Worm (Caenorhabditis elegans) whole organism, early embryonic: Measurements from ENCODE around the gene clec-55.

Source experiments
- B0310.2 ChIP-seq: sonication (generic microtip); optimal IDR thresholded peaks from 2 replicates; lab custom pipeline; 2016; ENCODE audit warnings: mild to moderate bottlenecking, missing genetic modification characterization, missing compliant biosample characterization
- F13C5.2 ChIP-seq: sonication (generic microtip); optimal IDR thresholded peaks from 2 replicates; lab custom pipeline; 2017; ENCODE audit warnings: mild to moderate bottlenecking, missing genetic modification characterization, inconsistent platforms, missing compliant biosample characterization
- aly-1 ChIP-seq: sonication (generic microtip); optimal IDR thresholded peaks from 2 replicates; lab custom pipeline; 2016; ENCODE audit warnings: missing genetic modification characterization, missing compliant biosample characterization
- ama-1 ChIP-seq: fragments of 150-350 bp; optimal IDR thresholded peaks from 2 replicates; lab custom pipeline; 2014
- ceh-13 ChIP-seq: fragments of 200-800 bp; sonication (Bioruptor generic); optimal IDR thresholded peaks from 2 replicates; lab custom pipeline; 2018; ENCODE audit warnings: mild to moderate bottlenecking, missing genetic modification characterization, missing compliant biosample characterization
- ceh-36 ChIP-seq: sonication (generic microtip); optimal IDR thresholded peaks from 2 replicates; lab custom pipeline; 2016; ENCODE audit warnings: missing genetic modification characterization, inconsistent platforms, missing compliant biosample characterization
- ets-7 ChIP-seq: sonication (generic microtip); optimal IDR thresholded peaks from 2 replicates; lab custom pipeline; 2016; ENCODE audit warnings: missing genotype, missing genetic modification characterization, missing compliant biosample characterization
- flt-1 ChIP-seq: fragments of 200-800 bp; sonication (Bioruptor generic); IDR thresholded peaks from 2 replicates; pipeline ENCODE4 v1.3.6; 2022; ENCODE audit warnings: missing genetic modification characterization, missing compliant biosample characterization
- hmbx-1 ChIP-seq: sonication (generic microtip); optimal IDR thresholded peaks from 2 replicates; lab custom pipeline; 2016; ENCODE audit warnings: mild to moderate bottlenecking, missing genetic modification characterization, missing compliant biosample characterization
- hmg-4 ChIP-seq: fragments of 200-800 bp; sonication (Bioruptor generic); optimal IDR thresholded peaks from 2 replicates; lab custom pipeline; 2018; ENCODE audit warnings: mild to moderate bottlenecking, missing genetic modification characterization, missing compliant biosample characterization
- hnd-1 ChIP-seq: sonication (generic microtip); optimal IDR thresholded peaks from 2 replicates; lab custom pipeline; 2016; ENCODE audit warnings: missing genetic modification characterization, missing compliant biosample characterization
- pes-1 ChIP-seq: fragments of 200-800 bp; sonication (Bioruptor generic); IDR thresholded peaks from 2 replicates; pipeline ENCODE4 v1.3.6; 2022; ENCODE audit warnings: missing genetic modification reagents, missing genetic modification characterization, missing compliant biosample characterization
- scrt-1 ChIP-seq: fragments of 200-800 bp; sonication (Bioruptor generic); IDR thresholded peaks from 2 replicates; pipeline ENCODE4 v1.3.6; 2022; ENCODE audit warnings: missing genetic modification characterization, missing compliant biosample characterization
- sea-1 ChIP-seq: fragments of 200-800 bp; sonication (Bioruptor generic); conservative IDR thresholded peaks from 2 replicates; pipeline ENCODE4 v1.3.6; 2022; ENCODE audit warnings: missing genetic modification characterization, missing compliant biosample characterization
- tbx-11 ChIP-seq: fragments of 200-800 bp; sonication (Bioruptor generic); IDR thresholded peaks from 2 replicates; pipeline ENCODE4 v1.3.6; 2022; ENCODE audit warnings: missing genetic modification characterization, missing compliant biosample characterization
- tbx-37 ChIP-seq: fragments of 200-800 bp; sonication (Bioruptor generic); conservative IDR thresholded peaks from 2 replicates; pipeline ENCODE4 v1.3.6; 2022; ENCODE audit warnings: missing genetic modification reagents, missing genetic modification characterization, missing compliant biosample characterization
- tra-4 ChIP-seq: sonication (generic microtip); optimal IDR thresholded peaks from 2 replicates; lab custom pipeline; 2017; ENCODE audit warnings: missing genetic modification characterization, missing compliant biosample characterization

clec-55 gene

DNA sequence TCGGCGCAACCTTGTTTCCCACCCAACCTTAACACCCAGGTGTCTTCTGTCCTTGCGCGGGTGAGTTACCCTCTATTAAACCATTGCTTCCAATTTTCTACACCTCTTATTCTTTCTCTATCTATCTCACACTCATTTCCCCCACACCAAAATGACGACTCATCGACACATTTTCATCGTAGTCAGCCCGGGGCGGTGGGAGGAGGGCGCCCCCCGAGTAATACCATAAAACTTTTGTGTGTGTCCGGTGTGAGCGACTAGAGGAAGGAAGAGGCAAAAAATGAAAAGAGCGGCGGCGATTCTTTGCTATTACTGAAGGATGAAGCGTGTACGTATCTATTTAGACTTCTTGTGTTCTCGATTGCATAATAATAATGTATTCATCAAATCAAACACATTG is 25.7 kb downstream of the clec-55 start:
- no peak for TF ChIP-seq F13C5.2 (tag; lab: Kevin White, UChicago)
- no peak for TF ChIP-seq flt-1 (GFP tag; lab: Robert Waterston, UW)
- TF ChIP-seq tra-4: no peak
- no peak for TF ChIP-seq ceh-36 (tag; lab: Kevin White, UChicago)
- 0 out of 2 replicates have a peak, but pooled peaks have one; percentile 49 for TF ChIP-seq scrt-1
- TF ChIP-seq sea-1 (GFP tag; lab: Robert Waterston, UW): 0 out of 2 replicates have a peak, but pooled peaks have one; percentile 45
- TF ChIP-seq pes-1 (GFP tag; lab: Robert Waterston, UW): peak; percentile 29; the same call in 1 of the 2 replicates
- no peak for TF ChIP-seq aly-1 (tag; lab: Kevin White, UChicago)
- TF ChIP-seq hmg-4 (GFP tag; lab: Kevin White, UChicago): peak; percentile 44
- TF ChIP-seq ama-1 (lab: Kevin White, UChicago): no peak
- no peak for TF ChIP-seq tbx-37
- no peak for TF ChIP-seq hnd-1 (tag; lab: Kevin White, UChicago)
- TF ChIP-seq hmbx-1 (tag; lab: Kevin White, UChicago): no peak
- no peak for TF ChIP-seq B0310.2 (tag; lab: Kevin White, UChicago)
- TF ChIP-seq ceh-13 (GFP tag; lab: Kevin White, UChicago): no peak
- TF ChIP-seq ets-7: no peak
- no peak for TF ChIP-seq tbx-11

DNA sequence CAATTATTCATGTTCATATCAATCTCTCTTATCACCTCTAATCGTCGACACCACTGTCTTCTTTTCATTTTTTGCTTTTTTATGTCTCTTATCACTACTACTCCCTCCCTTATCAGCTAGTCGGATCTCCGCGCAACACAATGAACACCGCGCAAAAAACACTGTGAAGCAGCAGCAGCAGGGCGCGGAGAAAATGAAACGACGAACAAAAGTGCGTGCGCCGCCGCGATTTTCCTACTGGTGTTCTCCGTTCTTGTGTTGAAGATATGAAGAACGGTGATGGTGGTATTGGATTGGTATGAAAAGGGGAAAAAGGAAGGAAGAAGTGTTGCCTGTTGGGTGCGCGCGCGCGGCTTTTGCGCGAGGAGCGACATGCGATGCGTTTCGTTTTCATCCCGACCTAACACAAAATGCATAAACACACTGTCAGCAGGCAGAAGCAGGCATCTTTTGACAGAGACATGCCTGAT is 26.7 kb downstream of the clec-55 start:
- TF ChIP-seq hmg-4 (GFP tag; lab: Kevin White, UChicago) (peak; percentile 68), ets-7 (no peak), flt-1 (GFP tag; lab: Robert Waterston, UW) (no peak)

DNA sequence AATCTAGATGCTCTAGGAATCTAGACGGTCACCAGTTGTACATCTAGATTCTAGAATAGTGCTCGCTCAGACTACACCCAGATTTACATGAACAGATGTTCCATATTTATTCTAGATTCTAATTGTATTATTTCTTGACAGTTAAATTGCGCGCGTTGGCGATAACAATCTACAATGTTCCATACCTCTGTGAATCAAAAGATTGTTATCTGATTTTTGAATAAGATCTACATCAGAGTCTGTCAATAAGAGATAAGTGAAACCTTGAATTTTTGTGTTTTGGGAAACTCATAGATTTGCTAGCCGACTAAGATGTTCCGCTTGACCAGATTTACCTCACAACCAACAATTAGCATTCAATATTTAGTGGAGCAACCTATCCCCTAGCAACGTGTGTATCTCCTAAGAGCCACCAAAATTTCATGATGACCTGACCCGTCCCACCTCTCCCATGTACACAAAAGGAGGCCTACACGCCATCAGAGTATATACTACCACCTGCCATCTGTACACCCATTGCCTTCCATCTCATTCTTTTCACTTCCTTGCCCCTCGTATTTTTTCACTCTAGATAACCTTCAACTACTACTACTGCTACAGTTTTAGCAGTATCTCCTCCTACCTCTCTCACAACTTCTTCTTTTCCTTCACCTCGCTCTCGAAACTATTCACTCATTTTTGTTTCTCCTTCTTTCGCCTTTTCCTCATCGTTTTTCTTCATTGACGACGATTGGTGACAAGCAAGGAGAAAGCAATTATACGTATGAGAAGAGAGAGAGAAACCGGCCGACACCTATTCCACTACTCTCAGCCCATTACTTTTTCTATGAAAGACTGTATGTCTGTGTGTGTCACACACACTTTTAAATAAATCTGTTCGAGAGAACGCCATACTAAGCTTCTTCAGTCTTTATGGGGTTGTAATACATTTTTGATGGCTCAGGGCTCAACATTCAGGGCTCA is 27.9 kb downstream of the clec-55 start:
- TF ChIP-seq ets-7: no peak
- no peak for TF ChIP-seq ceh-36 (tag; lab: Kevin White, UChicago)
- no peak for TF ChIP-seq B0310.2 (tag; lab: Kevin White, UChicago)
- TF ChIP-seq tra-4: no peak
- no peak for TF ChIP-seq scrt-1
- no peak for TF ChIP-seq hmbx-1 (tag; lab: Kevin White, UChicago)
- TF ChIP-seq ceh-13 (GFP tag; lab: Kevin White, UChicago): no peak
- TF ChIP-seq aly-1 (tag; lab: Kevin White, UChicago): no peak
- TF ChIP-seq pes-1 (GFP tag; lab: Robert Waterston, UW): no peak
- TF ChIP-seq F13C5.2 (tag; lab: Kevin White, UChicago): no peak
- TF ChIP-seq tbx-37: no peak
- no peak for TF ChIP-seq sea-1 (GFP tag; lab: Robert Waterston, UW)
- no peak for TF ChIP-seq flt-1 (GFP tag; lab: Robert Waterston, UW)
- no peak for TF ChIP-seq ama-1 (lab: Kevin White, UChicago)
- TF ChIP-seq hmg-4 (GFP tag; lab: Kevin White, UChicago): no peak
- no peak for TF ChIP-seq hnd-1 (tag; lab: Kevin White, UChicago)
- TF ChIP-seq tbx-11: no peak

DNA sequence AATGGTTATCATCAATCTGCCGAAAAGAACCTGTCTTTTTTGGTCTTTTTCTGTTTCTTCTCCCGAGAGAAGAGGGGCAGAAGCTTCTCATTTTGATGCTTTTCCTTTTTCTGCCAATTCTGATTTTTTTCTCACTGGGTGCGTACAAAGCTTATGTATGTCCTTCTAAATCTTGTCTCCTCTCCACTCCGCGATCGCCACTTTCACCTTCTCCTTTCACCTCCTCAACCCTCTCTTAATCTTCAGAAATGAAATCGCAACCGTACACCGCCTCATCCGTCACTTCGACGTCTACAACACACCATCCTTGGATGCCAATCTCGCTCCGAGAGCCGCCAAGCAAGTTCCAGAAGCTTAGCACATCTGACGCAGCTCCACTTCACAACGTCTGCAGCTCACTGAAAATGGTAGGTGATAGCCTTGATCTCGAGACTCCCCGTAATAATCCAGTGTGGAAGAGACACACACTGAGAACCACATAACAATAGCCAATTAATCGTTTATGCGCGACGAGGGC is 29.0 kb downstream of the clec-55 start, which contains the start of gene R02D5.1:
Gene R02D5.1 (plus strand): TSS at position 245 of the 517 bp plus-strand sequence.
- TF ChIP-seq tra-4: no peak
- no peak for TF ChIP-seq ceh-36 (tag; lab: Kevin White, UChicago)
- TF ChIP-seq hmg-4 (GFP tag; lab: Kevin White, UChicago): peak; percentile 21
- TF ChIP-seq F13C5.2 (tag; lab: Kevin White, UChicago): no peak

DNA sequence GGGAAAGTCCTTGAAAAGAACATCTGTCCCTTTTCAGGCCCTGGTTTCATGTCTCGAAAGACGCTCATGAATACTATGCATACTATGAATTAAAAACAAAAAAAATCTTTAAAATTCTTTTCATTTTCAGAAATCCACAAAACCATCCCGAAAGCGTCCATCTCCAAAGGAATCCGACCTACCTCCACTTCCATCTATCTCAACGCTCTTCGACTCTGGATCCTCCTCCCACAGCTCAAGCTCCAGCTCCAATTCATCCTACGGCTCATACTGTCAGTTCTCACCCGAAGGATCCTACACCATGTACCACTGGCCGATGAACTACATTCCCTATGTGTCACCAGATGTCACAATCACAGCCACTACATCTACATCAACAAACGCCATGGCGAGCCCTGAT is 29.5 kb downstream of the clec-55 start:
- TF ChIP-seq scrt-1: no peak
- TF ChIP-seq ceh-13 (GFP tag; lab: Kevin White, UChicago): no peak
- no peak for TF ChIP-seq sea-1 (GFP tag; lab: Robert Waterston, UW)
- TF ChIP-seq hmbx-1 (tag; lab: Kevin White, UChicago): no peak
- TF ChIP-seq pes-1 (GFP tag; lab: Robert Waterston, UW): no peak
- TF ChIP-seq hmg-4 (GFP tag; lab: Kevin White, UChicago): no peak
- TF ChIP-seq tbx-37: no peak
- TF ChIP-seq ama-1 (lab: Kevin White, UChicago): no peak
- TF ChIP-seq ets-7: no peak
- TF ChIP-seq hnd-1 (tag; lab: Kevin White, UChicago): no peak
- TF ChIP-seq ceh-36 (tag; lab: Kevin White, UChicago): no peak
- no peak for TF ChIP-seq tbx-11
- no peak for TF ChIP-seq flt-1 (GFP tag; lab: Robert Waterston, UW)
- TF ChIP-seq tra-4: no peak
- TF ChIP-seq B0310.2 (tag; lab: Kevin White, UChicago): no peak
- no peak for TF ChIP-seq F13C5.2 (tag; lab: Kevin White, UChicago)
- no peak for TF ChIP-seq aly-1 (tag; lab: Kevin White, UChicago)

DNA sequence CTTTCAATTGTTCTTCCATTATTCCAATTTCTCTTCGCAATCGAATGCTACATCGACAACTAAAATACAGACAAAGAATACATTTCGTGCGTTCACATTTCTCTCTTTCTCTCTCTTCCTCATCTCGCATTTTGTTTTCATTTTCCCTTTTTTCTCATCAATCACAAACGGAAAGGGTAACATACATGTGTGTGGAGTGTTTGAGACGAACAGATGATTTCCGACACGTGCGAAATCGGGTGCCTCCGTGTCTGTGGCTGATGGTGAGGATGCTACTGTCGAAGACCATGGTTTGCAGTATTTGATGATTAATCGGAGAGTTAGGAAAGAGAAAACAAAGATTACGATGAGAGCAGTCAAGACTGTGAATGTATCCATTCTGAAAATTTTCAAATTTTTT is 31.7 kb downstream of the clec-55 start, which contains the start of gene R02D5.9:
Gene R02D5.9 (minus strand): TSS at position 378 of the 400 bp plus-strand sequence.
- no peak for TF ChIP-seq tbx-37
- no peak for TF ChIP-seq pes-1 (GFP tag; lab: Robert Waterston, UW)
- no peak for TF ChIP-seq tbx-11
- no peak for TF ChIP-seq hmg-4 (GFP tag; lab: Kevin White, UChicago)
- TF ChIP-seq sea-1 (GFP tag; lab: Robert Waterston, UW): no peak
- TF ChIP-seq scrt-1: no peak
- TF ChIP-seq ceh-13 (GFP tag; lab: Kevin White, UChicago): no peak
- TF ChIP-seq hmbx-1 (tag; lab: Kevin White, UChicago): no peak
- no peak for TF ChIP-seq hnd-1 (tag; lab: Kevin White, UChicago)

DNA sequence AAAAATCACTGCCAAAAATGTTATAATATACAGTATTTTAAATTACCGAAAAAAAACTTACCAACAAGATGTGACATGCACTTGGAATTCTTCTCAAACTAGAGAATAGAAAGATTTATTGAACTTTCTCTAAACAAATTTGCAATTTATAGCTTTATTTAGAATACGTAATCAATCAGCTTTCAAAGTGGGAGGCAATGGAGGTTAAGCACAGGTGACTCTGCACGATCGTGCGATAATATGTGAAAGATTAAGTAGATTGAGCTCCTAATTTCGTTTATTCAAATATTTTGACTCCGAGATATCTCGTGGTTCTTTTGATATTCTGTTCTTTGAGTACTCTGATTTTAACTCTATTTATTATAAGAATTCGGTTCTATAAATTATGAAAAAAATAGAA is 38.9 kb downstream of the clec-55 start, which contains the start of gene R02D5.6:
Gene R02D5.6 (minus strand): TSS at position 101 of the 400 bp plus-strand sequence.
- no peak for TF ChIP-seq sea-1 (GFP tag; lab: Robert Waterston, UW)
- no peak for TF ChIP-seq hmbx-1 (tag; lab: Kevin White, UChicago)
- no peak for TF ChIP-seq ama-1 (lab: Kevin White, UChicago)
- no peak for TF ChIP-seq tra-4
- no peak for TF ChIP-seq hnd-1 (tag; lab: Kevin White, UChicago)
- no peak for TF ChIP-seq flt-1 (GFP tag; lab: Robert Waterston, UW)
- TF ChIP-seq ceh-13 (GFP tag; lab: Kevin White, UChicago): no peak
- no peak for TF ChIP-seq B0310.2 (tag; lab: Kevin White, UChicago)
- no peak for TF ChIP-seq pes-1 (GFP tag; lab: Robert Waterston, UW)
- no peak for TF ChIP-seq hmg-4 (GFP tag; lab: Kevin White, UChicago)
- TF ChIP-seq scrt-1: no peak
- TF ChIP-seq aly-1 (tag; lab: Kevin White, UChicago): no peak
- TF ChIP-seq tbx-11: no peak
- no peak for TF ChIP-seq tbx-37
- no peak for TF ChIP-seq ceh-36 (tag; lab: Kevin White, UChicago)
- TF ChIP-seq ets-7: no peak
- no peak for TF ChIP-seq F13C5.2 (tag; lab: Kevin White, UChicago)
